Worm (Caenorhabditis elegans): Measurements from ENCODE around the gene Y48E1C.2.

DNA sequence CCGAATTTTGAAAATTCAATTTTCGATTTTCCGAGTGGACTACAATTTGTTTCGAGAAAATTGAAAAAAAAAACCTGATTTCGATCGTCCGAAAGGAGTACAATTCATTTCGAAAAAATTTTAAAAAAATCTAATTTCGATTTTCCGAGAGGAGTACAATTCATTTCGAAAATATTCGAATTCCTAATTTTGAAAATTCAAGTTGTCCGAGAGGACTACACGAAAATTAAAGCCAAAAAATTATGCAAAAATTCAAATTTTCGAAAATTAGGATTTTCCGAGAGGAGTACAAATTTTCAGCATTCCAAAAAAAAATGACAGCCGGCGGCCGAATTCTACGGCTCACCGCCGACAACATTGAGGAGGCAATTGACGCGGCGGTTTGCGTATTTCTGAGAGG is 12.0 kb upstream of the Y48E1C.2 start, which contains the start of gene Y48C3A.18:
- TF ChIP-seq lin-15B (tag; optimal IDR thresholded peaks at IDR 0.05) (no peak), ctbp-1 (GFP tag; IDR thresholded peaks at IDR 0.05) (no peak), spr-1 (tag; optimal IDR thresholded peaks at IDR 0.05) (no peak), hmg-1.1 (GFP tag; IDR thresholded peaks at IDR 0.05) (no peak), ceh-82 (tag; optimal IDR thresholded peaks at IDR 0.05) (no peak), fos-1 (tag; optimal IDR thresholded peaks at IDR 0.05) (no peak), zag-1 (tag; optimal IDR thresholded peaks at IDR 0.05) (no peak), pha-4 (GFP tag; IDR thresholded peaks at IDR 0.05) (no peak), pha-4 (tag; optimal IDR thresholded peaks at IDR 0.05) (no peak), sdz-12 (GFP tag; optimal IDR thresholded peaks at IDR 0.05) (no peak), aly-2 (tag; optimal IDR thresholded peaks at IDR 0.05) (no peak), jun-1 (tag; optimal IDR thresholded peaks at IDR 0.05) (no peak), dpl-1 (GFP tag; optimal IDR thresholded peaks at IDR 0.05) (no peak), lsy-2 (tag; optimal IDR thresholded peaks at IDR 0.05) (no peak)
